Worm (Caenorhabditis elegans) whole organism, midembryonic: ENCODE measurements around the gene lron-3.

ENCODE experiments used
- cog-1 ChIP-seq: sonication (generic microtip); optimal IDR thresholded peaks from 2 replicates; lab custom pipeline; 2016; ENCODE audit warnings: missing genetic modification characterization, missing compliant biosample characterization
- med-1 ChIP-seq: sonication (generic microtip); optimal IDR thresholded peaks from 2 replicates; lab custom pipeline; 2017; ENCODE audit warnings: missing genetic modification characterization, mild to moderate bottlenecking, missing compliant biosample characterization, antibody characterized with exemption, missing genetic modification reagents; ENCODE audit not compliant: insufficient read depth

ce11 chrX:15509681-15510080 is 48.1 kb downstream of the lron-3 start, which contains the start of gene eat-20:
- TF ChIP-seq med-1 (no peak), cog-1 (tag; lab: Kevin White, UChicago) (no peak)
